Worm (Caenorhabditis elegans) whole organism, L4 larva: ENCODE data around the gene F42G10.1.

Experiments
- F49E8.2 ChIP-seq: sonication (generic microtip); optimal IDR thresholded peaks from 2 replicates; lab custom pipeline; 2016; ENCODE audit warnings: missing compliant biosample characterization, mild to moderate bottlenecking, missing genetic modification characterization, borderline replicate concordance
- ces-1 ChIP-seq: fragments of 150-350 bp; sonication (generic microtip); optimal IDR thresholded peaks from 4 replicates; lab custom pipeline; 2014; ENCODE audit warnings: missing biosample characterization, missing genetic modification reagents, missing genetic modification characterization
- egl-27 ChIP-seq: sonication (generic microtip); optimal IDR thresholded peaks from 3 replicates; lab custom pipeline; 2017; ENCODE audit warnings: missing biosample characterization, missing genetic modification reagents, missing genetic modification characterization

ce11 chrX:9981259-9981658 lies 40.7 kb downstream of the F42G10.1 start:
- no peak for TF ChIP-seq ces-1 (GFP tag; lab: Kevin White, UChicago)
- TF ChIP-seq egl-27 (tag; lab: Kevin White, UChicago), result no peak
- no peak for TF ChIP-seq F49E8.2 (tag; lab: Kevin White, UChicago)
